Worm (Caenorhabditis elegans) whole organism, early embryonic: Measurements from ENCODE around the gene col-138.

Experiments used
- B0310.2 ChIP-seq: sonication (generic microtip); optimal IDR thresholded peaks from 2 replicates; lab custom pipeline; 2016; ENCODE audit warnings: mild to moderate bottlenecking, missing genetic modification characterization, missing compliant biosample characterization
- F13C5.2 ChIP-seq: sonication (generic microtip); optimal IDR thresholded peaks from 2 replicates; lab custom pipeline; 2017; ENCODE audit warnings: mild to moderate bottlenecking, missing genetic modification characterization, inconsistent platforms, missing compliant biosample characterization
- aly-1 ChIP-seq: sonication (generic microtip); optimal IDR thresholded peaks from 2 replicates; lab custom pipeline; 2016; ENCODE audit warnings: missing genetic modification characterization, missing compliant biosample characterization
- ama-1 ChIP-seq: fragments of 150-350 bp; optimal IDR thresholded peaks from 2 replicates; lab custom pipeline; 2014
- ceh-13 ChIP-seq: fragments of 200-800 bp; sonication (Bioruptor generic); optimal IDR thresholded peaks from 2 replicates; lab custom pipeline; 2018; ENCODE audit warnings: mild to moderate bottlenecking, missing genetic modification characterization, missing compliant biosample characterization
- ceh-36 ChIP-seq: sonication (generic microtip); optimal IDR thresholded peaks from 2 replicates; lab custom pipeline; 2016; ENCODE audit warnings: missing genetic modification characterization, inconsistent platforms, missing compliant biosample characterization
- ets-7 ChIP-seq: sonication (generic microtip); optimal IDR thresholded peaks from 2 replicates; lab custom pipeline; 2016; ENCODE audit warnings: missing genotype, missing genetic modification characterization, missing compliant biosample characterization
- flt-1 ChIP-seq: fragments of 200-800 bp; sonication (Bioruptor generic); IDR thresholded peaks from 2 replicates; pipeline ENCODE4 v1.3.6; 2022; ENCODE audit warnings: missing genetic modification characterization, missing compliant biosample characterization
- hmbx-1 ChIP-seq: sonication (generic microtip); optimal IDR thresholded peaks from 2 replicates; lab custom pipeline; 2016; ENCODE audit warnings: mild to moderate bottlenecking, missing genetic modification characterization, missing compliant biosample characterization
- hmg-4 ChIP-seq: fragments of 200-800 bp; sonication (Bioruptor generic); optimal IDR thresholded peaks from 2 replicates; lab custom pipeline; 2018; ENCODE audit warnings: mild to moderate bottlenecking, missing genetic modification characterization, missing compliant biosample characterization
- hnd-1 ChIP-seq: sonication (generic microtip); optimal IDR thresholded peaks from 2 replicates; lab custom pipeline; 2016; ENCODE audit warnings: missing genetic modification characterization, missing compliant biosample characterization
- pes-1 ChIP-seq: fragments of 200-800 bp; sonication (Bioruptor generic); IDR thresholded peaks from 2 replicates; pipeline ENCODE4 v1.3.6; 2022; ENCODE audit warnings: missing genetic modification reagents, missing genetic modification characterization, missing compliant biosample characterization
- scrt-1 ChIP-seq: fragments of 200-800 bp; sonication (Bioruptor generic); IDR thresholded peaks from 2 replicates; pipeline ENCODE4 v1.3.6; 2022; ENCODE audit warnings: missing genetic modification characterization, missing compliant biosample characterization
- sea-1 ChIP-seq: fragments of 200-800 bp; sonication (Bioruptor generic); conservative IDR thresholded peaks from 2 replicates; pipeline ENCODE4 v1.3.6; 2022; ENCODE audit warnings: missing genetic modification characterization, missing compliant biosample characterization
- tbx-11 ChIP-seq: fragments of 200-800 bp; sonication (Bioruptor generic); IDR thresholded peaks from 2 replicates; pipeline ENCODE4 v1.3.6; 2022; ENCODE audit warnings: missing genetic modification characterization, missing compliant biosample characterization
- tbx-37 ChIP-seq: fragments of 200-800 bp; sonication (Bioruptor generic); conservative IDR thresholded peaks from 2 replicates; pipeline ENCODE4 v1.3.6; 2022; ENCODE audit warnings: missing genetic modification reagents, missing genetic modification characterization, missing compliant biosample characterization
- tra-4 ChIP-seq: sonication (generic microtip); optimal IDR thresholded peaks from 2 replicates; lab custom pipeline; 2017; ENCODE audit warnings: missing genetic modification characterization, missing compliant biosample characterization

Gene col-138

ce11 chrIV:17183629-17184028 lies at the start of gene col-138:
Gene col-138 (minus strand): TSS chrIV:17183729.
- no peak for TF ChIP-seq aly-1 (tag; lab: Kevin White, UChicago)
- TF ChIP-seq ceh-13 (GFP tag; lab: Kevin White, UChicago), result no peak
- TF ChIP-seq F13C5.2, result no peak
- no peak for TF ChIP-seq B0310.2 (tag; lab: Kevin White, UChicago)
- no peak for TF ChIP-seq hmbx-1 (tag; lab: Kevin White, UChicago)
- no peak for TF ChIP-seq sea-1
- TF ChIP-seq hmg-4 (GFP tag; lab: Kevin White, UChicago), result no peak
- TF ChIP-seq ama-1 (lab: Kevin White, UChicago), result no peak
- TF ChIP-seq tbx-37 (GFP tag; lab: Robert Waterston, UW), result no peak
- no peak for TF ChIP-seq scrt-1 (GFP tag; lab: Robert Waterston, UW)
- no peak for TF ChIP-seq tra-4
- no peak for TF ChIP-seq hnd-1 (tag; lab: Kevin White, UChicago)
- TF ChIP-seq tbx-11 (GFP tag; lab: Robert Waterston, UW), result no peak
- TF ChIP-seq flt-1 (GFP tag; lab: Robert Waterston, UW), result no peak
- TF ChIP-seq pes-1 (GFP tag; lab: Robert Waterston, UW), result no peak

- TF ChIP-seq tbx-11 (GFP tag; lab: Robert Waterston, UW) (no peak), scrt-1 (GFP tag; lab: Robert Waterston, UW) (no peak), ama-1 (lab: Kevin White, UChicago) (no peak), hmg-4 (GFP tag; lab: Kevin White, UChicago) (no peak), flt-1 (GFP tag; lab: Robert Waterston, UW) (no peak), hmbx-1 (tag; lab: Kevin White, UChicago) (no peak), F13C5.2 (no peak), hnd-1 (tag; lab: Kevin White, UChicago) (no peak), B0310.2 (tag; lab: Kevin White, UChicago) (no peak)
These were observed 49.4 kb upstream of the col-138 start for ce11 chrIV:17232899-17233298.

DNA sequence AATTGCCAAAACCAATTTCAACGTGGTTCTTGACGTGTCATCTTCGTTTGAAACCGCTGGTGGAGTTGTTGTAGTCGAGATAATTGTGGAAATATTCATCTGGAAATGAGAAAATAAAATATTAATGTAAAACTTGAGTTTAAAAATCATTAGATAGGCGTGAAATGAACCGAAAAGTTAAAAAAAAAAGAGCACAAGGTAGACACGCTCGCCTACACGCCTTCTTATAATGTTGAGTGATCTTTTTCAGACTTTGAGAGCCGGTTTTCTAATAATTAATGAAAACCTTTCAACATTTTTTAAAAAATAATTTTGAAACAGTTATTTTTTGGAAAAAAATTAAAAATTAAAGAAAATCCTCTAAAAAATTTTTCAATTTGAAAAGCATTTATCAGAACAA lies 47.4 kb upstream of the col-138 start, which contains the start of gene npr-32:
Gene npr-32 (minus strand): TSS at position 101 of the 400 bp plus-strand sequence.
- TF ChIP-seq ceh-13 (GFP tag; lab: Kevin White, UChicago), result no peak
- TF ChIP-seq scrt-1 (GFP tag; lab: Robert Waterston, UW), result no peak
- no peak for TF ChIP-seq tra-4
- no peak for TF ChIP-seq hnd-1 (tag; lab: Kevin White, UChicago)
- no peak for TF ChIP-seq aly-1 (tag; lab: Kevin White, UChicago)
- no peak for TF ChIP-seq ama-1 (lab: Kevin White, UChicago)
- no peak for TF ChIP-seq tbx-37 (GFP tag; lab: Robert Waterston, UW)
- no peak for TF ChIP-seq tbx-11 (GFP tag; lab: Robert Waterston, UW)
- TF ChIP-seq flt-1 (GFP tag; lab: Robert Waterston, UW), result no peak
- no peak for TF ChIP-seq sea-1
- TF ChIP-seq hmg-4 (GFP tag; lab: Kevin White, UChicago), result no peak
- TF ChIP-seq F13C5.2, result no peak
- TF ChIP-seq B0310.2 (tag; lab: Kevin White, UChicago), result no peak
- TF ChIP-seq ets-7, result no peak
- TF ChIP-seq pes-1 (GFP tag; lab: Robert Waterston, UW), result no peak
- no peak for TF ChIP-seq ceh-36

ce11 chrIV:17223474-17223873 lies 39.9 kb upstream of the col-138 start, which contains the start of gene Y116A8B.4:
Gene Y116A8B.4 (plus strand): TSS chrIV:17223774.
- no peak for TF ChIP-seq B0310.2 (tag; lab: Kevin White, UChicago)
- no peak for TF ChIP-seq scrt-1 (GFP tag; lab: Robert Waterston, UW)
- TF ChIP-seq ceh-36, result no peak
- no peak for TF ChIP-seq tbx-37 (GFP tag; lab: Robert Waterston, UW)
- TF ChIP-seq ceh-13 (GFP tag; lab: Kevin White, UChicago), result no peak
- no peak for TF ChIP-seq flt-1 (GFP tag; lab: Robert Waterston, UW)
- TF ChIP-seq hmg-4 (GFP tag; lab: Kevin White, UChicago), result no peak
- TF ChIP-seq hnd-1 (tag; lab: Kevin White, UChicago), result no peak
- TF ChIP-seq sea-1, result no peak
- no peak for TF ChIP-seq ets-7
- no peak for TF ChIP-seq tbx-11 (GFP tag; lab: Robert Waterston, UW)
- no peak for TF ChIP-seq F13C5.2

- TF ChIP-seq tbx-37 (GFP tag; lab: Robert Waterston, UW) (no peak), scrt-1 (GFP tag; lab: Robert Waterston, UW) (no peak), ceh-13 (GFP tag; lab: Kevin White, UChicago) (no peak), aly-1 (tag; lab: Kevin White, UChicago) (no peak), flt-1 (GFP tag; lab: Robert Waterston, UW) (no peak)
These were observed 32.5 kb upstream of the col-138 start, which contains the start of gene Y116A8B.1 for ce11 chrIV:17216048-17216447. Gene Y116A8B.1 (plus strand): TSS chrIV:17216348.

- TF ChIP-seq scrt-1 (GFP tag; lab: Robert Waterston, UW) (no peak), hmbx-1 (tag; lab: Kevin White, UChicago) (no peak), tra-4 (no peak), hnd-1 (tag; lab: Kevin White, UChicago) (no peak), B0310.2 (tag; lab: Kevin White, UChicago) (no peak), sea-1 (no peak), ama-1 (lab: Kevin White, UChicago) (no peak), hmg-4 (GFP tag; lab: Kevin White, UChicago) (no peak), ets-7 (no peak)
These were observed 31.5 kb upstream of the col-138 start for ce11 chrIV:17215070-17215469.

ce11 chrIV:17210754-17211153 lies 27.2 kb upstream of the col-138 start:
- TF ChIP-seq sea-1, result no peak
- TF ChIP-seq hnd-1 (tag; lab: Kevin White, UChicago), result no peak
- TF ChIP-seq ama-1 (lab: Kevin White, UChicago), result no peak
- no peak for TF ChIP-seq tbx-11 (GFP tag; lab: Robert Waterston, UW)
- no peak for TF ChIP-seq tra-4
- TF ChIP-seq tbx-37 (GFP tag; lab: Robert Waterston, UW), result no peak

DNA sequence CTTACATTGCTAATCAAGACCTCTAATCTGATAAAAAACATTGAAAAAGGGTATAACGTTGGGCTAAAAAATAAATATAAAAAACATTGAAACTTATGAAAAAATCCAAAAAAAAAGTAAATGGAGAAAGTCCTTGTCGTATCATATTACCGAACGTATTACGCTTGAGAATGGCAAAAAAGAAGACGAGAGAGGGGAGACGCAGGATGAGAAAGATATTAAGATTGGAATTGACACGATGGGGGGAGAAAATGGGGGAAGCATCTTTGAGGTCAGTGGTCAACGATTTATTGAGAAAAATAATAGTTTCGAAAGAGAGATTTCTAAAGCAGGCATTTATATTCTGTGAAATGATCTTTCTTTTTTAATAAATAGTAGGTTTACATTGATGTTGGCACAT lies 25.8 kb upstream of the col-138 start:
- TF ChIP-seq hnd-1 (tag; lab: Kevin White, UChicago) (no peak), hmbx-1 (tag; lab: Kevin White, UChicago) (no peak)
